Worm (Caenorhabditis elegans): ENCODE data around the gene srw-4.

Gene srw-4

ce11 chrV:2883097-2883496 is 5.5 kb downstream of the srw-4 start:
- TF ChIP-seq mec-3 (tag; optimal IDR thresholded peaks at IDR 0.05; ENCODE audit: borderline replicate concordance): no peak
- TF ChIP-seq ceh-30 (tag; optimal IDR thresholded peaks at IDR 0.05): no peak
- no peak for TF ChIP-seq pha-2 (tag; optimal IDR thresholded peaks at IDR 0.05)
- no peak for TF ChIP-seq Y22D7AL.16 (tag; optimal IDR thresholded peaks at IDR 0.05)
- no peak for TF ChIP-seq F13H6.1 (tag; optimal IDR thresholded peaks at IDR 0.05)
- TF ChIP-seq hlh-8 (tag; optimal IDR thresholded peaks at IDR 0.05): no peak
- TF ChIP-seq npax-4 (tag; optimal IDR thresholded peaks at IDR 0.05): no peak
- TF ChIP-seq ceh-45 (GFP tag; IDR thresholded peaks at IDR 0.05): no peak
- TF ChIP-seq ceh-48 (tag; optimal IDR thresholded peaks at IDR 0.05): no peak
- TF ChIP-seq elt-2 (tag; optimal IDR thresholded peaks at IDR 0.05): no peak
- TF ChIP-seq ceh-6 (GFP tag; optimal IDR thresholded peaks at IDR 0.05): no peak
- no peak for TF ChIP-seq ceh-2 (tag; optimal IDR thresholded peaks at IDR 0.05)
- no peak for TF ChIP-seq C08G9.2 (tag; optimal IDR thresholded peaks at IDR 0.05)
- TF ChIP-seq ets-4 (tag; optimal IDR thresholded peaks at IDR 0.05): no peak
- no peak for TF ChIP-seq che-1 (tag; optimal IDR thresholded peaks at IDR 0.05)
- no peak for TF ChIP-seq T23F11.4 (GFP tag; optimal IDR thresholded peaks at IDR 0.05)
- no peak for TF ChIP-seq K09A11.1 (tag; optimal IDR thresholded peaks at IDR 0.05; ENCODE audit: insufficient read depth)

ce11 chrV:2881565-2881964 is 7.0 kb downstream of the srw-4 start:
- TF ChIP-seq ahr-1 (tag; optimal IDR thresholded peaks at IDR 0.05) (no peak), pax-1 (tag; optimal IDR thresholded peaks at IDR 0.05) (no peak), pag-3 (tag; optimal IDR thresholded peaks at IDR 0.05; ENCODE audit: borderline replicate concordance) (no peak), ceh-2 (tag; optimal IDR thresholded peaks at IDR 0.05) (no peak), sdc-2 (tag; optimal IDR thresholded peaks at IDR 0.05) (no peak), unc-86 (tag; optimal IDR thresholded peaks at IDR 0.05) (no peak), K02D7.2 (tag; optimal IDR thresholded peaks at IDR 0.05) (no peak), hlh-6 (tag; optimal IDR thresholded peaks at IDR 0.05) (no peak), ceh-48 (tag; optimal IDR thresholded peaks at IDR 0.05) (no peak), ets-4 (tag; optimal IDR thresholded peaks at IDR 0.05) (no peak), eyg-1 (tag; optimal IDR thresholded peaks at IDR 0.05) (no peak), elt-4 (tag; optimal IDR thresholded peaks at IDR 0.05) (no peak), gmeb-2 (tag; optimal IDR thresholded peaks at IDR 0.05) (no peak), elt-2 (tag; optimal IDR thresholded peaks at IDR 0.05) (no peak), hlh-8 (tag; optimal IDR thresholded peaks at IDR 0.05) (no peak), ztf-16 (tag; optimal IDR thresholded peaks at IDR 0.05) (no peak), ceh-19 (GFP tag; optimal IDR thresholded peaks at IDR 0.05) (no peak)

- TF ChIP-seq gmeb-2 (tag; optimal IDR thresholded peaks at IDR 0.05): no peak
- no peak for TF ChIP-seq ceh-9 (tag; optimal IDR thresholded peaks at IDR 0.05)
- no peak for TF ChIP-seq ceh-48 (tag; optimal IDR thresholded peaks at IDR 0.05)
- TF ChIP-seq ama-1 (optimal IDR thresholded peaks at IDR 0.05): no peak
- no peak for TF ChIP-seq npax-4 (tag; optimal IDR thresholded peaks at IDR 0.05)
- no peak for TF ChIP-seq elt-2 (tag; optimal IDR thresholded peaks at IDR 0.05)
- no peak for TF ChIP-seq dmd-4 (tag; optimal IDR thresholded peaks at IDR 0.05; ENCODE audit: borderline replicate concordance)
- no peak for TF ChIP-seq unc-55 (GFP tag; optimal IDR thresholded peaks at IDR 0.05)
- no peak for TF ChIP-seq nfya-1 (tag; optimal IDR thresholded peaks at IDR 0.05)
These were observed 7.6 kb downstream of the srw-4 start, which contains the start of gene ifc-1 for ce11 chrV:2881016-2881415. TSS of gene ifc-1 (plus strand) at chrV:2881393.

ce11 chrV:2880356-2880755 is 8.2 kb downstream of the srw-4 start:
- TF ChIP-seq tbx-2 (tag; optimal IDR thresholded peaks at IDR 0.05) (no peak), elt-2 (tag; optimal IDR thresholded peaks at IDR 0.05) (peak; percentile 26), odd-2 (tag; optimal IDR thresholded peaks at IDR 0.05) (no peak), fax-1 (tag; optimal IDR thresholded peaks at IDR 0.05) (no peak)
